Fruit fly (Drosophila melanogaster) whole organism, embryonic: Measurements from ENCODE around the gene Cpr76Bb.

ENCODE experiments used
- Adf1 ChIP-seq: fragments of 200-800 bp; sonication (Bioruptor generic); IDR thresholded peaks from 2 replicates; pipeline ENCODE4 v1.3.6; 2022; ENCODE audit warnings: missing biosample characterization, missing genetic modification characterization
- B-H2 ChIP-seq: fragments of 200-800 bp; sonication (Bioruptor generic); optimal IDR thresholded peaks from 2 replicates; lab custom pipeline; 2018; ENCODE audit warnings: missing biosample characterization, mild to moderate bottlenecking, missing genetic modification characterization
- CG11093 ChIP-seq: fragments of 200-800 bp; sonication (Bioruptor generic); IDR thresholded peaks from 3 replicates; pipeline ENCODE4 v1.3.6; 2022; ENCODE audit warnings: missing biosample characterization, missing genetic modification characterization
- CG11560 ChIP-seq: fragments of 200-800 bp; sonication (Bioruptor generic); IDR thresholded peaks from 3 replicates; pipeline ENCODE4 v1.3.6; 2022; ENCODE audit warnings: missing biosample characterization, missing genetic modification characterization
- CG12155 ChIP-seq: fragments of 200-800 bp; sonication (Bioruptor generic); optimal IDR thresholded peaks from 3 replicates; lab custom pipeline; 2016; ENCODE audit warnings: missing biosample characterization, missing genetic modification characterization
- CG12942 ChIP-seq: fragments of 200-800 bp; sonication (Bioruptor generic); optimal IDR thresholded peaks from 3 replicates; lab custom pipeline; 2016; ENCODE audit warnings: missing biosample characterization, missing genetic modification characterization
- CG13624 ChIP-seq: fragments of 200-800 bp; sonication (Bioruptor generic); optimal IDR thresholded peaks from 2 replicates; lab custom pipeline; 2016; ENCODE audit warnings: missing biosample characterization, missing genetic modification characterization
- CG13775 ChIP-seq: fragments of 200-800 bp; sonication (Bioruptor generic); optimal IDR thresholded peaks from 3 replicates; lab custom pipeline; 2017; ENCODE audit warnings: missing biosample characterization, mild to moderate bottlenecking, missing genetic modification characterization
- CG14667 ChIP-seq: fragments of 200-800 bp; sonication (Bioruptor generic); IDR thresholded peaks from 2 replicates; pipeline ENCODE4 v1.3.6; 2022; ENCODE audit warnings: missing biosample characterization, missing genetic modification characterization
- CG15073 ChIP-seq: fragments of 200-800 bp; sonication (Bioruptor generic); optimal IDR thresholded peaks from 2 replicates; lab custom pipeline; 2016; ENCODE audit warnings: missing biosample characterization, missing genetic modification characterization
- CG15269 ChIP-seq: fragments of 200-800 bp; sonication (Bioruptor generic); optimal IDR thresholded peaks from 2 replicates; lab custom pipeline; 2018; ENCODE audit warnings: missing biosample characterization, mild to moderate bottlenecking, missing genetic modification characterization, moderate library complexity
- CG17359 ChIP-seq: fragments of 200-800 bp; sonication (Bioruptor generic); optimal IDR thresholded peaks from 3 replicates; lab custom pipeline; 2018; ENCODE audit warnings: missing biosample characterization, mild to moderate bottlenecking, missing genetic modification characterization, moderate library complexity
- CG1832 ChIP-seq: fragments of 200-800 bp; sonication (Bioruptor generic); optimal IDR thresholded peaks from 2 replicates; lab custom pipeline; 2017; ENCODE audit warnings: missing biosample characterization, mild to moderate bottlenecking, missing genetic modification characterization, inconsistent platforms
- CG18476 ChIP-seq: fragments of 200-800 bp; sonication (Bioruptor generic); optimal IDR thresholded peaks from 2 replicates; lab custom pipeline; 2016; ENCODE audit warnings: missing biosample characterization, mild to moderate bottlenecking, missing genetic modification characterization
- CG31441 ChIP-seq: fragments of 200-800 bp; sonication (Bioruptor generic); IDR thresholded peaks from 2 replicates; pipeline ENCODE4 v1.3.6; 2022; ENCODE audit warnings: missing biosample characterization, missing genetic modification characterization
- CG33213 ChIP-seq: fragments of 200-800 bp; sonication (Bioruptor generic); optimal IDR thresholded peaks from 3 replicates; lab custom pipeline; 2016; ENCODE audit warnings: missing biosample characterization, missing genetic modification characterization
- CG3847 ChIP-seq: fragments of 200-800 bp; sonication (Bioruptor generic); IDR thresholded peaks from 2 replicates; pipeline ENCODE4 v1.3.6; 2022; ENCODE audit warnings: missing biosample characterization, missing genetic modification characterization
- CG4404 ChIP-seq: fragments of 200-800 bp; sonication (Bioruptor generic); IDR thresholded peaks from 2 replicates; pipeline ENCODE4 v1.3.6; 2022; ENCODE audit warnings: missing biosample characterization, missing genetic modification characterization
- CG6854 ChIP-seq: fragments of 200-800 bp; sonication (Bioruptor generic); optimal IDR thresholded peaks from 3 replicates; lab custom pipeline; 2017; ENCODE audit warnings: missing biosample characterization, mild to moderate bottlenecking, missing genetic modification characterization
- D ChIP-seq, 2 experiments: fragments of 200-800 bp in 1 of 2; fragments of >200 bp in 1 of 2; sonication (Bioruptor generic) in 1 of 2; optimal IDR thresholded peaks; 2 replicates in 1 of 2; 3 replicates in 1 of 2; lab custom pipeline; 2017; ENCODE audit warnings: mild to moderate bottlenecking in 1 of 2, missing biosample characterization in 1 of 2, missing genetic modification characterization in 1 of 2, missing genetic modification reagents in 1 of 2
- Fer3 ChIP-seq: fragments of 200-800 bp; sonication (Bioruptor generic); optimal IDR thresholded peaks from 2 replicates; lab custom pipeline; 2018; ENCODE audit warnings: missing biosample characterization, mild to moderate bottlenecking, missing genetic modification characterization, moderate library complexity
- GATAe ChIP-seq: fragments of 200-800 bp; sonication (Bioruptor generic); conservative IDR thresholded peaks from 2 replicates; pipeline ENCODE4 v1.3.6; 2022; ENCODE audit warnings: missing biosample characterization, missing genetic modification characterization
- Hmr ChIP-seq: fragments of 200-800 bp; sonication (Bioruptor generic); optimal IDR thresholded peaks from 3 replicates; lab custom pipeline; 2017; ENCODE audit warnings: mild to moderate bottlenecking, missing biosample characterization, missing genetic modification reagents, missing genetic modification characterization
- Med ChIP-seq: fragments of 200-800 bp; sonication (Bioruptor generic); peaks from one replicate; lab custom pipeline; 2016; ENCODE audit warnings: missing biosample characterization, missing genetic modification characterization, mild to moderate bottlenecking, inconsistent platforms, moderate library complexity
- Pdp1 ChIP-seq, 2 experiments: fragments of 200-800 bp; sonication (Bioruptor generic); optimal IDR thresholded peaks; 3 replicates each; lab custom pipeline; 2016; ENCODE audit warnings: missing biosample characterization in 2 of 2, missing genetic modification characterization in 2 of 2, mild to moderate bottlenecking in 1 of 2, moderate library complexity in 1 of 2
- Rx ChIP-seq: fragments of 200-800 bp; sonication (Bioruptor generic); IDR thresholded peaks from 2 replicates; pipeline ENCODE4 v1.3.6; 2022; ENCODE audit warnings: missing biosample characterization, missing genetic modification characterization
- Sry-β ChIP-seq: fragments of 200-800 bp; sonication (Bioruptor generic); optimal IDR thresholded peaks from 2 replicates; lab custom pipeline; 2018; ENCODE audit warnings: missing biosample characterization, mild to moderate bottlenecking, missing genetic modification characterization, moderate library complexity
- Taf1 ChIP-seq: fragments of 200-800 bp; sonication (Bioruptor generic); IDR thresholded peaks from 2 replicates; pipeline ENCODE4 v1.3.6; 2022; ENCODE audit warnings: missing biosample characterization, missing genetic modification characterization
- Tbp ChIP-seq: fragments of >200 bp; optimal IDR thresholded peaks from 2 replicates; lab custom pipeline; 2018; ENCODE audit warnings: missing biosample characterization, missing genetic modification characterization
- Xrp1 ChIP-seq: fragments of 200-800 bp; sonication (Bioruptor generic); IDR thresholded peaks from 2 replicates; pipeline ENCODE4 v1.3.6; 2022; ENCODE audit warnings: missing biosample characterization, missing genetic modification characterization
- ac ChIP-seq: fragments of 200-800 bp; sonication (Bioruptor generic); optimal IDR thresholded peaks from 3 replicates; lab custom pipeline; 2017; ENCODE audit warnings: missing biosample characterization, mild to moderate bottlenecking, missing genetic modification characterization
- al ChIP-seq: fragments of 200-800 bp; sonication (Bioruptor generic); IDR thresholded peaks from 2 replicates; pipeline ENCODE4 v1.3.6; 2022; ENCODE audit warnings: missing biosample characterization, missing genetic modification characterization
- bcd ChIP-seq: fragments of 200-800 bp; sonication (Bioruptor generic); optimal IDR thresholded peaks from 2 replicates; lab custom pipeline; 2017; ENCODE audit warnings: missing biosample characterization, mild to moderate bottlenecking, missing genetic modification characterization
- bigmax ChIP-seq: fragments of 200-800 bp; sonication (Bioruptor generic); optimal IDR thresholded peaks from 2 replicates; lab custom pipeline; 2018; ENCODE audit warnings: missing biosample characterization, mild to moderate bottlenecking, missing genetic modification characterization
- caup ChIP-seq: fragments of 200-800 bp; sonication (Bioruptor generic); optimal IDR thresholded peaks from 3 replicates; lab custom pipeline; 2017; ENCODE audit warnings: missing biosample characterization, mild to moderate bottlenecking, missing genetic modification characterization, moderate library complexity; ENCODE audit not compliant: severe bottlenecking
- cg ChIP-seq: fragments of 200-800 bp; sonication (Bioruptor generic); optimal IDR thresholded peaks from 3 replicates; lab custom pipeline; 2019; ENCODE audit warnings: missing biosample characterization, mild to moderate bottlenecking, missing genetic modification characterization, moderate library complexity
- ci ChIP-seq: fragments of 200-800 bp; sonication (Bioruptor generic); IDR thresholded peaks from 3 replicates; pipeline ENCODE4 v1.3.6; 2022; ENCODE audit warnings: missing biosample characterization, missing genetic modification characterization
- esg ChIP-seq: fragments of 200-800 bp; sonication (Bioruptor generic); conservative IDR thresholded peaks from 2 replicates; pipeline ENCODE4 v1.3.6; 2022; ENCODE audit warnings: missing biosample characterization, missing genetic modification characterization
- fd96Cb ChIP-seq: fragments of 200-800 bp; sonication (Bioruptor generic); optimal IDR thresholded peaks from 2 replicates; lab custom pipeline; 2018; ENCODE audit warnings: missing biosample characterization, mild to moderate bottlenecking, missing genetic modification characterization, moderate library complexity
- fru ChIP-seq: fragments of >200 bp; optimal IDR thresholded peaks from 2 replicates; lab custom pipeline; 2017
- ftz-f1 ChIP-seq: fragments of 200-800 bp; sonication (Bioruptor generic); optimal IDR thresholded peaks from 2 replicates; lab custom pipeline; 2016; ENCODE audit warnings: missing biosample characterization, missing genetic modification characterization
- ham ChIP-seq: fragments of 200-800 bp; sonication (Bioruptor generic); IDR thresholded peaks from 2 replicates; pipeline ENCODE4 v1.3.6; 2022; ENCODE audit warnings: missing biosample characterization, missing genetic modification characterization
- inv ChIP-seq: fragments of 200-800 bp; sonication (Bioruptor generic); IDR thresholded peaks from 2 replicates; pipeline ENCODE4 v1.3.6; 2022; ENCODE audit warnings: missing biosample characterization, missing genetic modification characterization; ENCODE audit not compliant: partially characterized antibody
- lov ChIP-seq, 2 experiments: fragments of 200-800 bp in 1 of 2; fragments of >200 bp in 1 of 2; sonication (Bioruptor generic) in 1 of 2; IDR thresholded peaks in 1 of 2; optimal IDR thresholded peaks in 1 of 2; 2 replicates in 1 of 2; 3 replicates in 1 of 2; pipeline versions ENCODE4 v1.3.6 to Lab custom; 2017 to 2022; ENCODE audit warnings: missing biosample characterization in 1 of 2, missing genetic modification characterization in 1 of 2
- maf-S ChIP-seq: fragments of 200-800 bp; sonication (Bioruptor generic); optimal IDR thresholded peaks from 2 replicates; lab custom pipeline; 2016; ENCODE audit warnings: missing biosample characterization, missing genetic modification characterization
- nerfin-1 ChIP-seq: fragments of 200-800 bp; sonication (Bioruptor generic); optimal IDR thresholded peaks from 3 replicates; lab custom pipeline; 2019; ENCODE audit warnings: missing biosample characterization, mild to moderate bottlenecking, missing genetic modification characterization, moderate library complexity
- tin ChIP-seq: fragments of 200-800 bp; sonication (Bioruptor generic); optimal IDR thresholded peaks from 3 replicates; lab custom pipeline; 2016; ENCODE audit warnings: missing biosample characterization, missing genetic modification characterization
- trem ChIP-seq: fragments of 200-800 bp; optimal IDR thresholded peaks from 3 replicates; lab custom pipeline; 2019; ENCODE audit warnings: missing biosample characterization, mild to moderate bottlenecking, missing genetic modification characterization, moderate library complexity
- tup ChIP-seq: fragments of 200-800 bp; sonication (Bioruptor generic); optimal IDR thresholded peaks from 2 replicates; lab custom pipeline; 2016; ENCODE audit warnings: missing biosample characterization, mild to moderate bottlenecking, missing genetic modification characterization, moderate library complexity
- wor ChIP-seq: fragments of 200-800 bp; sonication (Bioruptor generic); IDR thresholded peaks from 2 replicates; pipeline ENCODE4 v1.3.6; 2022; ENCODE audit warnings: missing biosample characterization, missing genetic modification characterization

Gene Cpr76Bb

DNA sequence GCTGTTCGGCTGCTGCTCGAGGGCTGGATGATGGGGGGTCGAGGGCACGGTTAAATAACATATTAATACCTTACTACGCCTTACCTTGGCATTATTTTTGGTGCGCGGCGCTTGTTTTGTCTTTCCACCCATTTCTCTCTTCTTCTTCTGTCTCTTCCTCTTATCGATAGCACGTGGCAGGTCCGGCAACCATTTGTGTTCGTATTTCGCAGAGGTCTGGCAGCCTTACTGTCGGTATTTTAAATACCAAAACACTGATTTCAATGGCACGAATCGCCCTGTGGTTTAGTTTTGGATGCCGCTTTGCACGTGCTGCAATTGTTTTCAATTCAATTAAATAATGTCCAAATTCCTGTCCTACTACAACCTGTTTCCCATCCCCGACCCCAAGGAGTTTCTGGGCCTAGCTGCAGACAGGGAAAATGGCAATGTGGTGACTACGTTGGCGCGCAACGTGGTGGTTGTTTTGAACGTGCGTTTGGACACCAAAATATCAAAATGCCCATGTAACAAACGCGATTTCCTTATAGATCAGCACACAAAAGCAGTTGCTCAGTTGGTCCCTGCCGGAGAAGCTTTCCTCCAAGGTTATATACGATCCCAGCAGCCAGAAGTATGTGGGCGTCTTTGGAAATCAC lies 32.8 kb downstream of the Cpr76Bb start, which contains the start of the genes Ltn1 and CG9300 (continued):
- TF ChIP-seq Rx (GFP tag; lab: Robert Waterston, UW): no peak
- peak; percentile 40 for TF ChIP-seq CG33213 (GFP tag; lab: Kevin White, UChicago)
- peak; percentile 0 for TF ChIP-seq CG13775 (GFP tag; lab: Kevin White, UChicago)
- TF ChIP-seq Fer3 (tag; lab: Kevin White, UChicago): no peak
- peak; percentile 41; the same call in 1 of the 2 replicates for TF ChIP-seq inv (GFP tag; lab: Robert Waterston, UW)
- no peak for TF ChIP-seq GATAe (GFP tag; lab: Robert Waterston, UW)
- no peak for TF ChIP-seq CG14667
- TF ChIP-seq CG18476 (GFP tag; lab: Kevin White, UChicago): no peak
- TF ChIP-seq CG6854 (GFP tag; lab: Kevin White, UChicago): no peak
- no peak for TF ChIP-seq ham (GFP tag; lab: Robert Waterston, UW)
- TF ChIP-seq CG15269: no peak
- TF ChIP-seq tup: no peak
- no peak for TF ChIP-seq Med
- TF ChIP-seq fru (lab: Kevin White, UChicago): no peak
- no peak for TF ChIP-seq bigmax (GFP tag; lab: Kevin White, UChicago)
- peak; percentile 35 for TF ChIP-seq D (optimal IDR thresholded peaks at IDR 0.05; lab: Kevin White, UChicago)
- TF ChIP-seq D (GFP tag; optimal IDR thresholded peaks at IDR 0.05; lab: Kevin White, UChicago): no peak
- no peak for TF ChIP-seq CG11560 (tag; lab: Robert Waterston, UW)
- no peak for TF ChIP-seq bcd (GFP tag; lab: Kevin White, UChicago)
- TF ChIP-seq Sry-β: no peak
- no peak for TF ChIP-seq cg (GFP tag; lab: Kevin White, UChicago)
- TF ChIP-seq CG1832 (GFP tag; lab: Kevin White, UChicago): no peak
- TF ChIP-seq Hmr: no peak
- TF ChIP-seq CG11093 (GFP tag; lab: Robert Waterston, UW): no peak
- TF ChIP-seq caup (GFP tag; lab: Kevin White, UChicago): no peak
- TF ChIP-seq trem (tag; lab: Kevin White, UChicago): peak; percentile 76
- peak; percentile 77 for TF ChIP-seq CG13624
- peak; percentile 73 for TF ChIP-seq ftz-f1 (GFP tag; lab: Kevin White, UChicago)
- TF ChIP-seq ac: no peak
- no peak for TF ChIP-seq CG31441 (GFP tag; lab: Robert Waterston, UW)
- TF ChIP-seq nerfin-1 (tag; lab: Kevin White, UChicago): no peak
- TF ChIP-seq CG3847 (GFP tag; lab: Robert Waterston, UW): peak; percentile 86
- TF ChIP-seq CG4404 (GFP tag; lab: Robert Waterston, UW): no peak
- TF ChIP-seq CG17359 (tag; lab: Kevin White, UChicago): no peak
- no peak for TF ChIP-seq al (GFP tag; lab: Robert Waterston, UW)
- no peak for TF ChIP-seq Taf1 (GFP tag; lab: Robert Waterston, UW)
- no peak for TF ChIP-seq tin (GFP tag; lab: Kevin White, UChicago)
- TF ChIP-seq lov (optimal IDR thresholded peaks at IDR 0.05; lab: Kevin White, UChicago): no peak
- TF ChIP-seq lov (GFP tag; IDR thresholded peaks at IDR 0.05; lab: Robert Waterston, UW): 0 out of 3 replicates have a peak, but pooled peaks have one; percentile 27
- TF ChIP-seq CG15073 (GFP tag; lab: Kevin White, UChicago): no peak
- TF ChIP-seq B-H2 (GFP tag; lab: Kevin White, UChicago): no peak
- peak; percentile 6 for TF ChIP-seq CG12155 (GFP tag; lab: Kevin White, UChicago)
- peak; percentile 44 for TF ChIP-seq Xrp1 (GFP tag; lab: Robert Waterston, UW)
- TF ChIP-seq CG12942 (GFP tag; lab: Kevin White, UChicago): no peak
- no peak for TF ChIP-seq wor (GFP tag; lab: Robert Waterston, UW)
- TF ChIP-seq fd96Cb (tag; lab: Kevin White, UChicago): no peak
- TF ChIP-seq ci: peak; percentile 81; the same call in 1 of the 3 replicates
- no peak for TF ChIP-seq maf-S (GFP tag; lab: Kevin White, UChicago)
- no peak for TF ChIP-seq Adf1 (GFP tag; lab: Robert Waterston, UW)
- TF ChIP-seq Pdp1 (GFP tag; optimal IDR thresholded peaks at IDR 0.05; lab: Kevin White, UChicago): no peak
- TF ChIP-seq Tbp (GFP tag; lab: Kevin White, UChicago): no peak
- TF ChIP-seq esg (GFP tag; lab: Robert Waterston, UW): no peak
